Fruit fly (Drosophila melanogaster): ENCODE data around the gene chm.

Gene chm

dm6 chr2L:7431861-7432601, 19.8 kb downstream of the chm start (continued):
- no peak for TF ChIP-seq jing (GFP tag; optimal IDR thresholded peaks at IDR 0.05)

dm6 chr2L:7433337-7433956, 21.2 kb downstream of the chm start, which contains the start of gene CG5958:
Gene CG5958 (minus strand): TSS chr2L:7433516.
- TF ChIP-seq gt (GFP tag; IDR thresholded peaks at IDR 0.05) (no peak), Deaf1 (tag; optimal IDR thresholded peaks at IDR 0.05) (peak; percentile 75), CG12299 (tag; optimal IDR thresholded peaks at IDR 0.05) (no peak), gem (tag; optimal IDR thresholded peaks at IDR 0.05) (no peak), CG4820 (GFP tag; optimal IDR thresholded peaks at IDR 0.05) (peak; percentile 21), CG17385 (GFP tag; optimal IDR thresholded peaks at IDR 0.05) (no peak), sug (tag; optimal IDR thresholded peaks at IDR 0.05) (peak; percentile 8), maf-S (GFP tag; optimal IDR thresholded peaks at IDR 0.05) (no peak), sens-2 (GFP tag; IDR thresholded peaks at IDR 0.05) (no peak), Pdp1 (GFP tag; optimal IDR thresholded peaks at IDR 0.05) (peak in 1 of 2 experiments; percentile 33), CG9727 (GFP tag; optimal IDR thresholded peaks at IDR 0.05) (no peak), GATAe (GFP tag; conservative IDR thresholded peaks at IDR 0.05) (peak; percentile 11; the same call in 1 of the 2 replicates), lbe (GFP tag; optimal IDR thresholded peaks at IDR 0.05) (peak; percentile 21), CG34376 (GFP tag; optimal IDR thresholded peaks at IDR 0.05) (peak; percentile 32), croc (GFP tag; conservative IDR thresholded peaks at IDR 0.05) (no peak), aop (GFP tag; IDR thresholded peaks at IDR 0.05) (no peak), CG34224 (GFP tag; IDR thresholded peaks at IDR 0.05; ENCODE audit: partially characterized antibody) (no peak), Hr78 (GFP tag; optimal IDR thresholded peaks at IDR 0.05) (peak in 1 of 2 experiments; percentile 91), Adf1 (GFP tag; IDR thresholded peaks at IDR 0.05) (peak; percentile 86), CG1603 (tag; optimal IDR thresholded peaks at IDR 0.05) (no peak), HmgD (GFP tag; optimal IDR thresholded peaks at IDR 0.05) (no peak), CG3163 (GFP tag; optimal IDR thresholded peaks at IDR 0.05) (no peak)

- TF ChIP-seq Gsc (GFP tag; IDR thresholded peaks at IDR 0.05) (no peak), lmd (GFP tag; IDR thresholded peaks at IDR 0.05) (peak; percentile 87), Chrac-16 (GFP tag; optimal IDR thresholded peaks at IDR 0.05) (peak; percentile 22), Max (GFP tag; optimal IDR thresholded peaks at IDR 0.05) (no peak), CG34224 (GFP tag; IDR thresholded peaks at IDR 0.05; ENCODE audit: partially characterized antibody) (no peak), danr (GFP tag; IDR thresholded peaks at IDR 0.05) (peak; percentile 43; the same call in 1 of the 2 replicates), BEAF-32 (GFP tag; optimal IDR thresholded peaks at IDR 0.05) (no peak), grau (tag; optimal IDR thresholded peaks at IDR 0.05) (peak; percentile 86), CG9797 (GFP tag; optimal IDR thresholded peaks at IDR 0.05) (no peak), vnd (GFP tag; IDR thresholded peaks at IDR 0.05; ENCODE audit: partially characterized antibody) (no peak), Spps (tag; optimal IDR thresholded peaks at IDR 0.05) (no peak), Ssrp (tag; optimal IDR thresholded peaks at IDR 0.05) (peak; percentile 59), exex (tag; optimal IDR thresholded peaks at IDR 0.05) (peak; percentile 78), CG6254 (GFP tag; optimal IDR thresholded peaks at IDR 0.05) (no peak), abd-A (tag; optimal IDR thresholded peaks at IDR 0.05) (no peak), CG15514 (GFP tag; optimal IDR thresholded peaks at IDR 0.05) (peak; percentile 48), CG18262 (tag; optimal IDR thresholded peaks at IDR 0.05) (peak; percentile 44), CG1233 (GFP tag; optimal IDR thresholded peaks at IDR 0.05) (peak; percentile 47), CG33213 (GFP tag; optimal IDR thresholded peaks at IDR 0.05) (no peak), CG16815 (GFP tag; optimal IDR thresholded peaks at IDR 0.05) (peak; percentile 63), Drgx (GFP tag; IDR thresholded peaks at IDR 0.05) (peak; percentile 53; the same call in 1 of the 2 replicates), tna (GFP tag; IDR thresholded peaks at IDR 0.05; ENCODE audit: partially characterized antibody) (no peak)
Observed at dm6 chr2L:7433957-7434736, 21.9 kb downstream of the chm start.

Measured in whole organism, embryonic.